Fruit fly (Drosophila melanogaster): ENCODE measurements around the gene Use1.

Use1 gene

dm6 chr3L:9125261-9126020 is 11.5 kb downstream of the Use1 start:
- no peak for TF ChIP-seq noc (tag; optimal IDR thresholded peaks at IDR 0.05)

- TF ChIP-seq noc (tag; optimal IDR thresholded peaks at IDR 0.05) = no peak
Measured at dm6 chr3L:9124923-9125260, 12.1 kb downstream of the Use1 start.

dm6 chr3L:9121289-9121688 is 15.7 kb downstream of the Use1 start:
- TF ChIP-seq noc (tag; optimal IDR thresholded peaks at IDR 0.05) = no peak

dm6 chr3L:9119564-9119963 is 17.4 kb downstream of the Use1 start:
- TF ChIP-seq noc (tag; optimal IDR thresholded peaks at IDR 0.05) = no peak

dm6 chr3L:9115654-9116053 is 21.3 kb downstream of the Use1 start:
- no peak for TF ChIP-seq noc (tag; optimal IDR thresholded peaks at IDR 0.05)

dm6 chr3L:9114404-9114803 is 22.6 kb downstream of the Use1 start:
- no peak for TF ChIP-seq noc (tag; optimal IDR thresholded peaks at IDR 0.05)

- TF ChIP-seq noc (tag; optimal IDR thresholded peaks at IDR 0.05) = no peak
Measured at dm6 chr3L:9113582-9114282, 23.2 kb downstream of the Use1 start.

- peak; percentile 18 for TF ChIP-seq noc (tag; optimal IDR thresholded peaks at IDR 0.05)
Measured at dm6 chr3L:9096648-9097047, 40.3 kb downstream of the Use1 start, which contains the start of gene CG13315. TSS of gene CG13315 (plus strand) at chr3L:9096877.

dm6 chr3L:9095704-9096103 is 41.3 kb downstream of the Use1 start:
- no peak for TF ChIP-seq noc (tag; optimal IDR thresholded peaks at IDR 0.05)

dm6 chr3L:9094980-9095425 is 42.0 kb downstream of the Use1 start:
- TF ChIP-seq noc (tag; optimal IDR thresholded peaks at IDR 0.05) = peak; percentile 42

dm6 chr3L:9092356-9093103 is 44.5 kb downstream of the Use1 start, which contains the start of gene CG32032:
TSS of gene CG32032 (plus strand) at chr3L:9093053.
- no peak for TF ChIP-seq noc (tag; optimal IDR thresholded peaks at IDR 0.05)

All from whole organism, larva.